Fruit fly (Drosophila melanogaster) whole organism, embryonic: ENCODE results near the gene CG43251.

Source experiments
- Asciz ChIP-seq: fragments of 200-800 bp; sonication (Bioruptor generic); optimal IDR thresholded peaks from 2 replicates; lab custom pipeline; 2017; ENCODE audit warnings: missing biosample characterization, mild to moderate bottlenecking, missing genetic modification characterization, missing genetic modification reagents
- Atf6 ChIP-seq: fragments of 200-800 bp; sonication (Bioruptor generic); IDR thresholded peaks from 2 replicates; pipeline ENCODE4 v1.3.6; 2022; ENCODE audit warnings: missing biosample characterization, missing genetic modification characterization
- B-H2 ChIP-seq: fragments of 200-800 bp; sonication (Bioruptor generic); optimal IDR thresholded peaks from 2 replicates; lab custom pipeline; 2018; ENCODE audit warnings: missing biosample characterization, mild to moderate bottlenecking, missing genetic modification characterization
- BEAF-32 ChIP-seq: fragments of 200-800 bp; sonication (Bioruptor generic); optimal IDR thresholded peaks from 3 replicates; lab custom pipeline; 2017; ENCODE audit warnings: missing biosample characterization, missing genetic modification characterization, mild to moderate bottlenecking, moderate library complexity, missing genetic modification reagents
- Bteb2 ChIP-seq: fragments of 200-800 bp; sonication (Bioruptor generic); optimal IDR thresholded peaks from 2 replicates; lab custom pipeline; 2016; ENCODE audit warnings: missing biosample characterization, missing genetic modification characterization
- CG10366 ChIP-seq: fragments of 200-800 bp; sonication (Bioruptor generic); IDR thresholded peaks from 2 replicates; pipeline ENCODE4 v1.3.6; 2022; ENCODE audit warnings: missing biosample characterization, missing genetic modification characterization
- CG10565 ChIP-seq: fragments of 200-800 bp; sonication (Bioruptor generic); optimal IDR thresholded peaks from 3 replicates; lab custom pipeline; 2016; ENCODE audit warnings: missing biosample characterization, mild to moderate bottlenecking, missing genetic modification characterization
- CG12071 ChIP-seq: fragments of 200-800 bp; sonication (Bioruptor generic); optimal IDR thresholded peaks from 3 replicates; lab custom pipeline; 2018; ENCODE audit warnings: missing biosample characterization, mild to moderate bottlenecking, missing genetic modification characterization
- CG14050 ChIP-seq: fragments of 200-800 bp; sonication (Bioruptor generic); IDR thresholded peaks from 3 replicates; pipeline ENCODE4 v1.3.6; 2022; ENCODE audit warnings: missing biosample characterization, missing genetic modification characterization
- CG15073 ChIP-seq: fragments of 200-800 bp; sonication (Bioruptor generic); optimal IDR thresholded peaks from 2 replicates; lab custom pipeline; 2016; ENCODE audit warnings: missing biosample characterization, missing genetic modification characterization
- CG17186 ChIP-seq: fragments of 200-800 bp; sonication (Bioruptor generic); optimal IDR thresholded peaks from 3 replicates; lab custom pipeline; 2017; ENCODE audit warnings: missing biosample characterization, missing genetic modification reagents, missing genetic modification characterization
- CG17568 ChIP-seq: fragments of 200-800 bp; sonication (Bioruptor generic); optimal IDR thresholded peaks from 2 replicates; lab custom pipeline; 2018; ENCODE audit warnings: missing biosample characterization, mild to moderate bottlenecking, missing genetic modification characterization, moderate library complexity
- CG18476 ChIP-seq: fragments of 200-800 bp; sonication (Bioruptor generic); optimal IDR thresholded peaks from 2 replicates; lab custom pipeline; 2016; ENCODE audit warnings: missing biosample characterization, mild to moderate bottlenecking, missing genetic modification characterization
- CG2678 ChIP-seq: fragments of 200-800 bp; sonication (Bioruptor generic); optimal IDR thresholded peaks from 3 replicates; lab custom pipeline; 2019; ENCODE audit warnings: missing biosample characterization, mild to moderate bottlenecking, missing genetic modification characterization, moderate library complexity
- CG30403 ChIP-seq: fragments of 200-800 bp; sonication (Bioruptor generic); optimal IDR thresholded peaks from 3 replicates; lab custom pipeline; 2016; ENCODE audit warnings: missing biosample characterization, missing genetic modification characterization
- CG31365 ChIP-seq: fragments of 200-800 bp; sonication (Bioruptor generic); optimal IDR thresholded peaks from 2 replicates; lab custom pipeline; 2018; ENCODE audit warnings: missing biosample characterization, mild to moderate bottlenecking, missing genetic modification characterization
- CG3726 ChIP-seq: fragments of 200-800 bp; sonication (Bioruptor generic); IDR thresholded peaks from 3 replicates; pipeline ENCODE4, ENCODE4 v1.3.6; 2022; ENCODE audit warnings: missing biosample characterization, missing genetic modification characterization
- CG4360 ChIP-seq: fragments of 200-800 bp; sonication (Bioruptor generic); IDR thresholded peaks from 2 replicates; pipeline ENCODE4 v1.3.6; 2022; ENCODE audit warnings: missing biosample characterization, missing genetic modification characterization
- CG6683 ChIP-seq: fragments of 200-800 bp; sonication (Bioruptor generic); optimal IDR thresholded peaks from 2 replicates; lab custom pipeline; 2017; ENCODE audit warnings: missing biosample characterization, mild to moderate bottlenecking, missing genetic modification characterization, missing genetic modification reagents
- CG8765 ChIP-seq: fragments of 200-800 bp; sonication (Bioruptor generic); IDR thresholded peaks from 2 replicates; pipeline ENCODE4 v1.3.6; 2022; ENCODE audit warnings: missing biosample characterization, missing genetic modification characterization
- CG9437 ChIP-seq: fragments of 200-800 bp; sonication (Bioruptor generic); optimal IDR thresholded peaks from 2 replicates; lab custom pipeline; 2018; ENCODE audit warnings: missing biosample characterization, mild to moderate bottlenecking, missing genetic modification characterization
- CHES-1-like ChIP-seq: fragments of 200-800 bp; sonication (Bioruptor generic); optimal IDR thresholded peaks from 2 replicates; lab custom pipeline; 2016; ENCODE audit warnings: missing biosample characterization, missing genetic modification characterization
- CkIIα-i1 ChIP-seq: fragments of 200-800 bp; sonication (Bioruptor generic); IDR thresholded peaks from 2 replicates; pipeline ENCODE4 v1.3.6; 2022; ENCODE audit warnings: missing biosample characterization, missing genetic modification characterization
- Dip2 ChIP-seq: fragments of 200-800 bp; sonication (Bioruptor generic); IDR thresholded peaks from 2 replicates; pipeline ENCODE4 v1.3.6; 2022; ENCODE audit warnings: missing biosample characterization, missing genetic modification characterization
- Dref ChIP-seq: fragments of 200-800 bp; sonication (Bioruptor generic); IDR thresholded peaks from 2 replicates; pipeline ENCODE4 v1.3.6; 2022; ENCODE audit warnings: missing biosample characterization, missing genetic modification characterization
- Fer1 ChIP-seq: fragments of 200-800 bp; sonication (Bioruptor generic); optimal IDR thresholded peaks from 2 replicates; lab custom pipeline; 2017; ENCODE audit warnings: missing biosample characterization, mild to moderate bottlenecking, missing genetic modification characterization
- GATAe ChIP-seq: fragments of 200-800 bp; sonication (Bioruptor generic); conservative IDR thresholded peaks from 2 replicates; pipeline ENCODE4 v1.3.6; 2022; ENCODE audit warnings: missing biosample characterization, missing genetic modification characterization
- H2.0 ChIP-seq: fragments of 200-800 bp; sonication (Bioruptor generic); IDR thresholded peaks from 2 replicates; pipeline ENCODE4 v1.3.6; 2022; ENCODE audit warnings: missing biosample characterization, missing genetic modification characterization
- Hmr ChIP-seq: fragments of 200-800 bp; sonication (Bioruptor generic); optimal IDR thresholded peaks from 3 replicates; lab custom pipeline; 2017; ENCODE audit warnings: mild to moderate bottlenecking, missing biosample characterization, missing genetic modification reagents, missing genetic modification characterization
- Hr39 ChIP-seq: fragments of >200 bp; optimal IDR thresholded peaks from 2 replicates; lab custom pipeline; 2017
- Mrtf ChIP-seq: fragments of 200-800 bp; sonication (Bioruptor generic); IDR thresholded peaks from 3 replicates; pipeline ENCODE4 v1.3.6; 2022; ENCODE audit warnings: missing biosample characterization, missing genetic modification characterization
- NC2β ChIP-seq: fragments of 200-800 bp; sonication (Bioruptor generic); optimal IDR thresholded peaks from 2 replicates; lab custom pipeline; 2016; ENCODE audit warnings: missing biosample characterization, missing genetic modification characterization
- NK7.1 ChIP-seq: fragments of 200-800 bp; sonication (Bioruptor generic); optimal IDR thresholded peaks from 3 replicates; lab custom pipeline; 2016; ENCODE audit warnings: missing biosample characterization, missing genetic modification characterization
- Side ChIP-seq: fragments of 200-800 bp; sonication (Bioruptor generic); optimal IDR thresholded peaks from 2 replicates; lab custom pipeline; 2016; ENCODE audit warnings: missing biosample characterization, missing genetic modification characterization
- Six4 ChIP-seq: fragments of 200-800 bp; sonication (Bioruptor generic); optimal IDR thresholded peaks from 2 replicates; lab custom pipeline; 2016; ENCODE audit warnings: missing biosample characterization, missing genetic modification characterization
- Sry-δ ChIP-seq: fragments of 200-800 bp; sonication (Bioruptor generic); optimal IDR thresholded peaks from 2 replicates; lab custom pipeline; 2016; ENCODE audit warnings: missing biosample characterization, missing genetic modification characterization
- YL-1 ChIP-seq: fragments of 200-800 bp; sonication (Bioruptor generic); optimal IDR thresholded peaks from 3 replicates; lab custom pipeline; 2017; ENCODE audit warnings: missing biosample characterization, mild to moderate bottlenecking, missing genetic modification characterization
- bbx ChIP-seq: fragments of 200-800 bp; sonication (Bioruptor generic); IDR thresholded peaks from 2 replicates; pipeline ENCODE4 v1.3.6; 2022; ENCODE audit warnings: missing biosample characterization, missing genetic modification characterization; ENCODE audit not compliant: partially characterized antibody
- ci ChIP-seq: fragments of 200-800 bp; sonication (Bioruptor generic); IDR thresholded peaks from 3 replicates; pipeline ENCODE4 v1.3.6; 2022; ENCODE audit warnings: missing biosample characterization, missing genetic modification characterization
- corto ChIP-seq: fragments of 200-800 bp; sonication (Bioruptor generic); optimal IDR thresholded peaks from 2 replicates; lab custom pipeline; 2016; ENCODE audit warnings: missing biosample characterization, mild to moderate bottlenecking, missing genetic modification characterization, moderate library complexity
- danr ChIP-seq: fragments of 200-800 bp; sonication (Bioruptor generic); IDR thresholded peaks from 2 replicates; pipeline ENCODE4 v1.3.6; 2022; ENCODE audit warnings: missing biosample characterization, missing genetic modification characterization
- en ChIP-seq: fragments of 200-800 bp; sonication (Bioruptor generic); optimal IDR thresholded peaks from 2 replicates; lab custom pipeline; 2016; ENCODE audit warnings: missing biosample characterization, missing genetic modification characterization
- ftz-f1 ChIP-seq: fragments of 200-800 bp; sonication (Bioruptor generic); optimal IDR thresholded peaks from 2 replicates; lab custom pipeline; 2016; ENCODE audit warnings: missing biosample characterization, missing genetic modification characterization
- jumu ChIP-seq: fragments of 200-800 bp; sonication (Bioruptor generic); optimal IDR thresholded peaks from 3 replicates; lab custom pipeline; 2016; ENCODE audit warnings: missing biosample characterization, missing genetic modification characterization
- nerfin-2 ChIP-seq: fragments of 200-800 bp; sonication (Bioruptor generic); IDR thresholded peaks from 2 replicates; pipeline ENCODE4 v1.3.6; 2022; ENCODE audit warnings: missing biosample characterization, missing genetic modification characterization; ENCODE audit not compliant: partially characterized antibody
- odd ChIP-seq: fragments of 200-800 bp; sonication (Bioruptor generic); optimal IDR thresholded peaks from 2 replicates; lab custom pipeline; 2017; ENCODE audit warnings: missing biosample characterization, mild to moderate bottlenecking, missing genetic modification characterization
- so ChIP-seq: fragments of 200-800 bp; sonication (Bioruptor generic); IDR thresholded peaks from 3 replicates; pipeline ENCODE4 v1.3.6; 2022; ENCODE audit warnings: missing biosample characterization, missing genetic modification characterization
- tap ChIP-seq: fragments of 200-800 bp; optimal IDR thresholded peaks from 3 replicates; lab custom pipeline; 2019; ENCODE audit warnings: missing biosample characterization, mild to moderate bottlenecking, missing genetic modification characterization, moderate library complexity
- twi ChIP-seq: fragments of 200-800 bp; optimal IDR thresholded peaks from 2 replicates; lab custom pipeline; 2019; ENCODE audit warnings: missing biosample characterization, mild to moderate bottlenecking, missing genetic modification characterization, moderate library complexity
- vnd ChIP-seq: fragments of 200-800 bp; sonication (Bioruptor generic); IDR thresholded peaks from 3 replicates; pipeline ENCODE4 v1.3.6; 2022; ENCODE audit warnings: missing biosample characterization, missing genetic modification characterization; ENCODE audit not compliant: partially characterized antibody
- wdn ChIP-seq: fragments of 200-800 bp; sonication (Bioruptor generic); IDR thresholded peaks from 2 replicates; pipeline ENCODE4 v1.3.6; 2022; ENCODE audit warnings: missing biosample characterization, missing genetic modification characterization

The CG43251 gene

DNA sequence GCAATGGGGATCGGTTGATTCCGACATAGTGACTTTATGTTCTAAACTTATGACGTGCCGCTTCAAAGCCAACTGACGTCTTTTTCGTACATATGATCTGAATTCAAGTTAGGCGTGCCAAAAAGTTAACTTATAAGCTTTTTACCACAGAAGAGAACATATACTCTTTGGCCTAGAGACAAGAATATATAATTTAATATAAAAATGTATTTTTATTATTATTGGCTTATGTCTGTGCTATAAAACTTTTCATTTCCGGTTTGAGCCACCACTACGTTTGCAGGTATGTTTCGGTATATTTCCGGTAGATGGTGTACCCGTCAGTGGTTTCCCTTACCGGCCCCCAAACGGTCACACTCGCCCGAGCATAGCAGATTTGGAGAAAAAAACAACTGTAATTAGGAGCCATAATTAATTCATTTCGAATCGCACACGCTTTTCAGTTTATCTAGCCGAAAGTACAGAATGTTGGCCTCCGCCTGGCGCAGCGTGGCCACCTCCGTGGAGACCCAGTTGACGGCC is 39.7 kb downstream of the CG43251 start, which contains the start of the genes CG3698 and tzn (continued):
- peak; percentile 75 for TF ChIP-seq CG10565 (GFP tag; lab: Kevin White, UChicago)
- peak; percentile 97 for TF ChIP-seq YL-1 (GFP tag; lab: Kevin White, UChicago)
- peak; percentile 89 for TF ChIP-seq CG3726
- TF ChIP-seq CHES-1-like (GFP tag; lab: Kevin White, UChicago), result peak; percentile 89
- TF ChIP-seq CG31365 (tag; lab: Kevin White, UChicago), result peak; percentile 83
- TF ChIP-seq tap (tag; lab: Kevin White, UChicago), result no peak
- TF ChIP-seq Asciz (GFP tag; lab: Kevin White, UChicago), result peak; percentile 94
- no peak for TF ChIP-seq CG2678
- TF ChIP-seq CG9437, result peak; percentile 84
- TF ChIP-seq odd (GFP tag; lab: Kevin White, UChicago), result no peak
- peak; percentile 86 for TF ChIP-seq CkIIα-i1 (GFP tag; lab: Robert Waterston, UW)
- TF ChIP-seq CG12071 (GFP tag; lab: Kevin White, UChicago), result peak; percentile 91
- no peak for TF ChIP-seq bbx
- peak; percentile 46; the same call in 1 of the 2 replicates for TF ChIP-seq CG4360 (GFP tag; lab: Robert Waterston, UW)
- TF ChIP-seq CG17568 (GFP tag; lab: Kevin White, UChicago), result no peak
- TF ChIP-seq Atf6, result peak; percentile 88
- TF ChIP-seq CG10366 (GFP tag; lab: Robert Waterston, UW), result peak; percentile 94
- TF ChIP-seq ftz-f1 (GFP tag; lab: Kevin White, UChicago), result peak; percentile 62
- TF ChIP-seq Fer1 (GFP tag; lab: Kevin White, UChicago), result peak; percentile 96
- TF ChIP-seq CG6683, result peak; percentile 92
- TF ChIP-seq wdn (GFP tag; lab: Robert Waterston, UW), result peak; percentile 87
- peak; percentile 67 for TF ChIP-seq danr (GFP tag; lab: Robert Waterston, UW)
- peak; percentile 67 for TF ChIP-seq CG18476
- TF ChIP-seq en (GFP tag; lab: Kevin White, UChicago), result peak; percentile 85
- no peak for TF ChIP-seq Hr39 (lab: Kevin White, UChicago)
- peak; percentile 52 for TF ChIP-seq jumu (GFP tag; lab: Kevin White, UChicago)
- peak; percentile 72 for TF ChIP-seq NK7.1 (GFP tag; lab: Kevin White, UChicago)
- peak; percentile 43 for TF ChIP-seq BEAF-32
- peak; percentile 99 for TF ChIP-seq ci (GFP tag; lab: Robert Waterston, UW)
- peak; percentile 84 for TF ChIP-seq NC2β (GFP tag; lab: Kevin White, UChicago)
- TF ChIP-seq GATAe (GFP tag; lab: Robert Waterston, UW), result peak; percentile 87
- peak; percentile 89; the same call in 2 of the 3 replicates for TF ChIP-seq so (GFP tag; lab: Robert Waterston, UW)
- TF ChIP-seq Six4, result peak; percentile 96
- TF ChIP-seq Bteb2 (GFP tag; lab: Kevin White, UChicago), result peak; percentile 82
- peak; percentile 82 for TF ChIP-seq CG8765 (GFP tag; lab: Robert Waterston, UW)
- peak; percentile 84 for TF ChIP-seq twi
- peak; percentile 93 for TF ChIP-seq B-H2 (GFP tag; lab: Kevin White, UChicago)
- TF ChIP-seq H2.0 (GFP tag; lab: Robert Waterston, UW), result peak; percentile 91
- TF ChIP-seq Hmr (GFP tag; lab: Kevin White, UChicago), result peak; percentile 99
- TF ChIP-seq Sry-δ (GFP tag; lab: Kevin White, UChicago), result peak; percentile 58
- peak; percentile 52 for TF ChIP-seq Dref (GFP tag; lab: Robert Waterston, UW)
- peak; percentile 91 for TF ChIP-seq CG14050 (GFP tag; lab: Robert Waterston, UW)
- TF ChIP-seq Side (GFP tag; lab: Kevin White, UChicago), result peak; percentile 86
- TF ChIP-seq Mrtf (GFP tag; lab: Robert Waterston, UW), result peak; percentile 90
- peak; percentile 85 for TF ChIP-seq CG30403 (GFP tag; lab: Kevin White, UChicago)
- peak; percentile 52 for TF ChIP-seq CG15073 (GFP tag; lab: Kevin White, UChicago)
- TF ChIP-seq CG17186 (GFP tag; lab: Kevin White, UChicago), result peak; percentile 85
- no peak for TF ChIP-seq Dip2 (GFP tag; lab: Robert Waterston, UW)
- no peak for TF ChIP-seq nerfin-2 (GFP tag; lab: Robert Waterston, UW)
- no peak for TF ChIP-seq vnd (GFP tag; lab: Robert Waterston, UW)
- TF ChIP-seq corto (GFP tag; lab: Kevin White, UChicago), result no peak
